Fruit fly (Drosophila melanogaster): ENCODE results near the gene PIG-Q.

PIG-Q gene

DNA sequence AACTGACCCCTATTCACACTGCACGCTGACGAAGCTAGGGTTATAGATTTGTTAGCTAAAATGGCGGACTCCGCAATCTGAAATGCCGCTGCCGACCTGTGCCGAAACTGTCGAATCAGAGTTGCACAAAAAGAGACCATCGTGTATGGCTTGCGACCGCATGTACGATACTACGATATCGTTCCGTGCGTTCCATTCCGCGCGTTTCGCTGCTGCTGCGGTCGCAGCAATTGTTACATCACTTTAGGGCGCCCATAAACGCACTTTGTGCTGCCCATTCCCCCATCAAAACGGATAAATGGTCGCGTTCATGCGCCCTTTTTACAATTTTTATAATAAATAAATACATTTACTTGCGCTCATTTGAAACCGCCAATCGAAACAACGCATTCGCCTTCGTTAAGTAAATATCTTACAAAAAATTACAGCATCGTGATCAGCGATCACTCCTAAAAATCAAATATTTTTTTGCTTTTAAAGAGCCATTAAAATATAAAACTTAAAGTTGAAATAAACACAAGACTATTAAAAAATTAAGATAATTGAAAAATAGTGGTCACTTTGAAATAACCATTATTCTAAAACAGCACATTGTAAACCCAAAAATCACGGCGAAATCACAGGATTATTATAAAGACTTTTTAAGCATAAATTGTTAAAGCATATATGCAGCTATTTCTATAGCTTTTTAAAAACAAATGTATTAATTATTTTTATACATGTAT is 38.6 kb upstream of the PIG-Q start, which contains the start of gene Cyp1 (continued):
- TF ChIP-seq lz (GFP tag; optimal IDR thresholded peaks at IDR 0.05) (peak; percentile 43), CG8119 (GFP tag; IDR thresholded peaks at IDR 0.05) (no peak), Ets96B (tag; optimal IDR thresholded peaks at IDR 0.05) (no peak), Sox15 (GFP tag; optimal IDR thresholded peaks at IDR 0.05) (peak; percentile 20), CG16779 (tag; optimal IDR thresholded peaks at IDR 0.05) (no peak), CG8319 (GFP tag; optimal IDR thresholded peaks at IDR 0.05) (no peak), Eip93F (GFP tag; optimal IDR thresholded peaks at IDR 0.05) (no peak)

DNA sequence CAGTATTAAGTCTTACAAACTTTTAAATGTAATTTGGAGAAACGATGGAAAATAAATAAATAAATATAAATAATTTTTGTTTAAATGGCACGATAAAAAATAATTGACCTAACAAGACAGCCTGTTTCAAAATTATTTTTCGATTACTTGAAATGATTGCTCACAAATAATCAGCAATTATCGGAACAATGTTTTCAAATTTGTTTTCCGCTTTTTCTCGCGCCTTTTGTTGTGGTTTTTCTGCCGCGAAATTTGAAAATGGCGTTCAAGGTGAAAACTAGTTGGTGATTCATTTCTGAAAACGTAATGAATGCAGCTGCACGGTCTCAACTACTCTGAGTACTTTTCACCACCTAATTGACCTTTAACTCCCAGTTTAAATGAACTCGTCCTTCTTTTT is 37.9 kb upstream of the PIG-Q start:
- TF ChIP-seq Eip78C (GFP tag) (no peak), OdsH (GFP tag; optimal IDR thresholded peaks at IDR 0.05) (no peak), Hr39 (GFP tag; optimal IDR thresholded peaks at IDR 0.05) (no peak), net (GFP tag; optimal IDR thresholded peaks at IDR 0.05) (no peak), Lpt (GFP tag; optimal IDR thresholded peaks at IDR 0.05) (no peak), cyc (GFP tag; optimal IDR thresholded peaks at IDR 0.05) (no peak), CG6808 (GFP tag; optimal IDR thresholded peaks at IDR 0.05) (no peak), CG34406 (GFP tag; optimal IDR thresholded peaks at IDR 0.05) (no peak), Gug (GFP tag; IDR thresholded peaks at IDR 0.05) (no peak), Eip93F (GFP tag; optimal IDR thresholded peaks at IDR 0.05) (no peak), pdm3 (GFP tag; optimal IDR thresholded peaks at IDR 0.05) (no peak), Sox102F (GFP tag; optimal IDR thresholded peaks at IDR 0.05) (no peak), fkh (GFP tag; optimal IDR thresholded peaks at IDR 0.05) (no peak), Blimp-1 (GFP tag; optimal IDR thresholded peaks at IDR 0.05) (no peak), CG9139 (GFP tag; optimal IDR thresholded peaks at IDR 0.05) (no peak)

DNA sequence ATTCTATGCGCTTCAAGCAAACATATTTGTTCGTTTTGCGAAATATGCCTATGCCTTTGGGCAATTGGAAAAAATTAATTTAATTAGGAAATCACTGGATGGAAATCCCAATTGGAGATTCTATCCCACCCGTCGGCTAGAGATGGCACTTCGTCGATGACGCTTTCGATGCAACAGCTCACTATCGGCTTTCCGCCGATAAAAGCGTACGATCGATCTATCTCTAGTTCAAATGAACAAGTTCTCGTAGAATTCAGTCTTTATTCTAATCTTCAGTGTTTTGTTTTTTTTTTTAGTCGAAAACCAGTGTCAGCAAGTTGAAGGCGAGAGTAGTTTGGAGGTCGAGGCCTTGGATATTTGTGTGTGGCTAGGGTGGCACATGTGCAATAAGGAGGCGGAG is 35.9 kb upstream of the PIG-Q start, which contains the start of the genes CG9917 and CG32579:
CG9917 (minus strand) TSS at position 169 of the 400 bp plus-strand sequence.
CG32579 (plus strand) TSS at position 224 of the 400 bp plus-strand sequence.
- TF ChIP-seq CG1621 (tag; optimal IDR thresholded peaks at IDR 0.05) = peak; percentile 32
- no peak for TF ChIP-seq CG3032 (tag; optimal IDR thresholded peaks at IDR 0.05)
- peak; percentile 48 for TF ChIP-seq Sox14 (GFP tag; optimal IDR thresholded peaks at IDR 0.05)

DNA sequence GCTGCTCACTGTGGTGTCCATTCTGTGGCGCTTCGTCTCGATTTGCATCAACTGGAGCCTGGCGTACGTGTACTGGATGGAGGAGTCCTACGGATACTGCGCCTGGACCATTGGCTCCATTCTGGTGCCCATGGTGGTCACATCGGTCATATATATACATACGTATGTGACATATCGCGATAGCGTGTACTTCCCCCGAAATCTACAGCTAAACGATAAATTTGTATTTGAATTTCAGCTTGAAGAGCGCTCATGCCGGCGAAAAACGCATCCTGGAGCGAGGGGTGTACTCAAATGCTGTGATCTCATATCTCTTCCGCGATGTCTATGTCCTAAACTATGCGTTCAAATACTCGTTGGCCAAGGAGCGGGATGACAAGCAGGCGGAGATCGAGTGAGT is 35.4 kb upstream of the PIG-Q start:
- TF ChIP-seq CG10669 (GFP tag; optimal IDR thresholded peaks at IDR 0.05) = no peak
- TF ChIP-seq CG7368 (GFP tag; optimal IDR thresholded peaks at IDR 0.05) = no peak
- peak; percentile 19 for TF ChIP-seq Eip78C (GFP tag)

DNA sequence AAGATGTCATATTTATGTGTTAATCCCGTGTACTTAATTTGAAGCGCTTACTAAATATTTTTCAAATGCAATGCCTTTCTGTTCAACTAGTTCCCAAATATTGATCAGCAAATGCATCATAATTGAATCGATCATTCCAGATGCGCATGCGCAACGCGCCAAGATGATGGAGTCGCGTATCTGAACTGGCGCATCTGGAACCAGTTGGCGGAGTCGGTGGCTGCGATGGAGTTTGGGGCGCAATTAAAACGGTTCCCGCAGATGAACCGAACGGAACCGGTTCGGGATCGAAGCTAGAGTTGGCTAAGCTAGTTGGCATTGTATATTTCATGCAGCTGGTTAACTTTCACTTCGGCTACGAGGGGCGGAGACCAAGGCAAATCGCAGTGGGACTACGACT is 33.5 kb upstream of the PIG-Q start, which contains the start of gene CalpC:
CalpC (plus strand) TSS at position 292 of the 400 bp plus-strand sequence.
- TF ChIP-seq CG15336 (GFP tag; IDR thresholded peaks at IDR 0.05) = no peak
- TF ChIP-seq Hr4 (GFP tag; optimal IDR thresholded peaks at IDR 0.05) = no peak
- TF ChIP-seq CG11294 (GFP tag; IDR thresholded peaks at IDR 0.05) = no peak
- TF ChIP-seq vri (GFP tag; optimal IDR thresholded peaks at IDR 0.05) = no peak
- TF ChIP-seq ss (GFP tag; optimal IDR thresholded peaks at IDR 0.05) = peak; percentile 13 to 45
- TF ChIP-seq CG11902 (GFP tag; optimal IDR thresholded peaks at IDR 0.05) = no peak
- TF ChIP-seq CG3032 (tag; optimal IDR thresholded peaks at IDR 0.05) = no peak
- peak; percentile 48 for TF ChIP-seq CG1621 (tag; optimal IDR thresholded peaks at IDR 0.05)
- TF ChIP-seq pdm3 (GFP tag; optimal IDR thresholded peaks at IDR 0.05) = no peak
